Worm (Caenorhabditis elegans): ENCODE measurements around the gene F46E10.2.

Gene F46E10.2

DNA sequence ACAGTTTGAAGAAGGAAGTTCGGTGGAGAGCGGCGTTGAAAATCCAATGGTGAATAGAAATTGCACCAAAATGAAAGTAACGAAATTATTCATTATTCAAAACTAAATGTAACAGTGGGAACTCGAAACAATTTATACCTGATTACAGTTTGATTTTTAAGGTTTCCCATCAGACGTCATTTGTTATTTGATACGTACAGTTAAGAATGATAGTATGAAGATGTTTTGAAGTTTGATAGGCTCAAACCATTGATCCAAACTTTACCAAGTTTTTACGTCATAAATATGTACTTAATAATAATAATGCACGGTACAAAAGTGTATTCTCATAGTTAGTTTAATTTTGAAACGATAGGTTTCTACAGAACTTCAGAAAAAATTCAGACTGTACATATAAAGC lies 37.9 kb downstream of the F46E10.2 start, which contains the start of gene spp-20:
Gene spp-20, minus strand, starts transcription at position 101 of the 400 bp plus-strand sequence.
- no peak for TF ChIP-seq F13H6.1 (tag; optimal IDR thresholded peaks at IDR 0.05)
- no peak for TF ChIP-seq dmd-4 (tag; optimal IDR thresholded peaks at IDR 0.05; ENCODE audit: borderline replicate concordance)
- no peak for TF ChIP-seq ceh-34 (tag; optimal IDR thresholded peaks at IDR 0.05)
- no peak for TF ChIP-seq nhr-232 (tag; optimal IDR thresholded peaks at IDR 0.05)
- no peak for TF ChIP-seq sox-4 (tag; optimal IDR thresholded peaks at IDR 0.05)
- no peak for TF ChIP-seq rnt-1 (tag; optimal IDR thresholded peaks at IDR 0.05)
- TF ChIP-seq Y22D7AL.16 (tag; optimal IDR thresholded peaks at IDR 0.05) = no peak
- no peak for TF ChIP-seq hlh-30 (tag; optimal IDR thresholded peaks at IDR 0.05; ENCODE audit: insufficient read depth)
- no peak for TF ChIP-seq pqm-1 (tag; optimal IDR thresholded peaks at IDR 0.05)
- no peak for TF ChIP-seq pha-2 (tag; optimal IDR thresholded peaks at IDR 0.05)
- no peak for TF ChIP-seq pros-1 (tag; optimal IDR thresholded peaks at IDR 0.05)
- no peak for TF ChIP-seq unc-42 (tag; optimal IDR thresholded peaks at IDR 0.05)
- TF ChIP-seq syd-9 (tag; optimal IDR thresholded peaks at IDR 0.05) = no peak
- TF ChIP-seq eyg-1 (tag; optimal IDR thresholded peaks at IDR 0.05) = no peak
- TF ChIP-seq ceh-9 (tag; optimal IDR thresholded peaks at IDR 0.05) = no peak
- TF ChIP-seq C38D4.7 (GFP tag; optimal IDR thresholded peaks at IDR 0.05) = no peak
- TF ChIP-seq nfya-1 (tag; optimal IDR thresholded peaks at IDR 0.05) = no peak

DNA sequence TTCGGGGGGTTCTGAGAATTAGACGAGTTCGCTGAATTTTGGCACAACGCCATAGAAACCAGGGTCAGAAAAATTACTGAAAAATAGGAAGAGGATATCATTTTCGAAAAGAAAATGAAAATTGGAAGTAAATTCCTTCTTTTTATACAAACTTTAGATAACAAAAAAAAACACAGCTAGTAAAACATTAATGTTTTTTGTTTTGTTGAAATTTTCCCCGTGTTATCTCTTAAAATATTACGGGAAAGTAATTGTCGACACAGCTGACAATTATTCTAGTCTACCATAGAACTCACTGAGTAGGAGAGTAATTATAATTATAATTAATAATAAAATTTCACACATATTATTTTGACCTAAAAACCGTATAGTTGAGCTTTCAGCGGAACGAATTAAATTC lies 38.9 kb downstream of the F46E10.2 start, which contains the start of gene spp-26:
Gene spp-26, minus strand, starts transcription at position 101 of the 400 bp plus-strand sequence.
- no peak for TF ChIP-seq ceh-31 (tag; optimal IDR thresholded peaks at IDR 0.05)
- no peak for TF ChIP-seq elt-4 (tag; optimal IDR thresholded peaks at IDR 0.05)
- no peak for TF ChIP-seq nhr-232 (tag; optimal IDR thresholded peaks at IDR 0.05)
- no peak for TF ChIP-seq lin-11 (tag; optimal IDR thresholded peaks at IDR 0.05)

DNA sequence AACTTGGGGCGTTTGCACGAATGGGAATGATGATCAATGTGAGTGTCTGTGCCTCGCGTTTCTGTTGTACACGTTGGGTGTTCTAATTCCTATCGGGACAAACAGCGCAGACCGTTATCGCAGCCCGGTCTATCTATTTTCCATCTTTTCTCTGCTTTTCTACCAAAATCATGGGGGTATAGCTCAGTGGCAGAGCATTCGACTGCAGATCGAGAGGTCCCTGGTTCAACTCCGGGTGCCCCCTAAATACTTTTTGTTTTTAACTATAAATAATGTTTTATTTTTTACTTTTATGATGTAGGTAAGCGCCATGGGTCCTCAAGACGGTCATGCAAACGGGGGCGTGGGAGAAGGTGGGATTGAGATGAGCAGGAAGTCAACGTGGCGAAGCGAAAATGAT lies 39.4 kb downstream of the F46E10.2 start:
- peak; percentile 60 for TF ChIP-seq elt-2 (tag; optimal IDR thresholded peaks at IDR 0.05)
- no peak for TF ChIP-seq dve-1 (tag; optimal IDR thresholded peaks at IDR 0.05)
- TF ChIP-seq syd-9 (tag; optimal IDR thresholded peaks at IDR 0.05) = no peak
- no peak for TF ChIP-seq pat-9 (tag; optimal IDR thresholded peaks at IDR 0.05)
- TF ChIP-seq C38D4.7 (GFP tag; optimal IDR thresholded peaks at IDR 0.05) = peak; percentile 5
- no peak for TF ChIP-seq unc-55 (GFP tag; optimal IDR thresholded peaks at IDR 0.05)
- TF ChIP-seq che-1 (tag; optimal IDR thresholded peaks at IDR 0.05) = peak; percentile 6

DNA sequence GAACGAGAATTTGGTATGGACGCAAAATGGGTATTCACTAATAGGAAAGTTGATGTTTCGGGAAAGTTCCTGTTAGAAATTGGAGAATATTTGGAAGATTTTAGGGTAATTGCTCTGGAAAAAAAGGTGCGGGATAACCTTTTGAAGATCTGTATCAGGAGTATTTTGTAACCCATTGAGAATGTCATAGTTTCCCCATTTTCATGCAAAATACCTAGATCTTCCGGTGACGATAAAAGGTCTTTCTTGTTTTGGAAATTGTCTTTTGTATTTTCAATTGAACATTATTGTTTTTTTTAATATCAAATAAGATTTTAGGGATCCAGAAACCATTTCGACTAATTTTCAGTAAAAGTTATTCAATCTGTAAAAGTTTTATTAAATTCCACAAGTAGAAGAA lies 41.4 kb downstream of the F46E10.2 start, which contains the start of gene spp-19:
Gene spp-19, minus strand, starts transcription at position 101 of the 400 bp plus-strand sequence.
- TF ChIP-seq sox-4 (tag; optimal IDR thresholded peaks at IDR 0.05) (no peak), dve-1 (tag; optimal IDR thresholded peaks at IDR 0.05) (no peak), pha-2 (tag; optimal IDR thresholded peaks at IDR 0.05) (no peak), zip-5 (tag; optimal IDR thresholded peaks at IDR 0.05) (no peak), mec-3 (tag; optimal IDR thresholded peaks at IDR 0.05; ENCODE audit: borderline replicate concordance) (no peak), nhr-232 (tag; optimal IDR thresholded peaks at IDR 0.05) (no peak), pat-9 (tag; optimal IDR thresholded peaks at IDR 0.05) (no peak), unc-42 (tag; optimal IDR thresholded peaks at IDR 0.05) (no peak), ref-2 (tag; optimal IDR thresholded peaks at IDR 0.05) (no peak), ahr-1 (tag; optimal IDR thresholded peaks at IDR 0.05) (no peak), tbx-2 (tag; optimal IDR thresholded peaks at IDR 0.05) (no peak), npax-4 (tag; optimal IDR thresholded peaks at IDR 0.05) (no peak), ceh-31 (tag; optimal IDR thresholded peaks at IDR 0.05) (no peak), eyg-1 (tag; optimal IDR thresholded peaks at IDR 0.05) (no peak)

DNA sequence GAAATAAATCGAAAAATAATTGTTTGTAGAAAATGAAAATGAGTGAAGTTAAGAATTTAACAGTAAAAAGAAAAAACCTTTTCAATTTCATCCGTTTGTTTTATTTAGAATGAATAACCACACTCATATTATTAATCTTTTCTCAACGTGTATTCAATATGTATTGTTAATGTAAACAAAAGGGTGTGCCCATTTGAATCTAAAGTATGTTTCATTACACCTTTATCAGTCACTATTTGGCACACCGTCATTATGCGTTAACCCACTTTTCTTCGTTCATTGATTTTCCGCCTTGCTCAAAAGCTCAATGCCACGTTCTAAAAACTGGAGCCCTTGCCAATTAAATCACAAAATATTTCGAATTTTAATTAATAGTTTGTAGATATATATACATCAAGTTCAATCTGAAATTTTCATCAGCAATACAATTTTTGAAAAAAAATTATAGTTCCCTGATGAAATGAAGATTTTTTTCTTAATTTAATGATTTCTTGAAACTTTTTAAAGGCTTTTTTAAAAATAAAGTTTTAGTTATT lies 45.7 kb downstream of the F46E10.2 start, which contains the start of gene K04A8.1:
Gene K04A8.1, plus strand, starts transcription at position 486 of the 536 bp plus-strand sequence.
- no peak for TF ChIP-seq elt-2 (tag; optimal IDR thresholded peaks at IDR 0.05)
- no peak for TF ChIP-seq C38D4.7 (GFP tag; optimal IDR thresholded peaks at IDR 0.05)
- no peak for TF ChIP-seq pros-1 (tag; optimal IDR thresholded peaks at IDR 0.05)
- no peak for TF ChIP-seq nfya-1 (tag; optimal IDR thresholded peaks at IDR 0.05)
- no peak for TF ChIP-seq hlh-30 (tag; optimal IDR thresholded peaks at IDR 0.05; ENCODE audit: insufficient read depth)
- TF ChIP-seq gmeb-2 (tag; optimal IDR thresholded peaks at IDR 0.05) = no peak
